Fruit fly (Drosophila melanogaster) whole organism, embryonic: Measurements from ENCODE around the gene CG3036.
A peak's percentile ranks its signal among the peaks of the same experiment; 100 is the strongest.

ENCODE experiments used
- Ada2b ChIP-seq: fragments of 200-800 bp; sonication (Bioruptor generic); IDR thresholded peaks from 2 replicates; pipeline ENCODE4 v1.3.6; 2022; ENCODE audit warnings: missing biosample characterization, missing genetic modification characterization
- Atf-2 ChIP-seq: fragments of 200-800 bp; sonication (Bioruptor generic); optimal IDR thresholded peaks from 2 replicates; lab custom pipeline; 2016; ENCODE audit warnings: missing biosample characterization, missing genetic modification characterization
- Atf6 ChIP-seq: fragments of 200-800 bp; sonication (Bioruptor generic); IDR thresholded peaks from 2 replicates; pipeline ENCODE4 v1.3.6; 2022; ENCODE audit warnings: missing biosample characterization, missing genetic modification characterization
- BtbVII ChIP-seq: fragments of 200-800 bp; sonication (Bioruptor generic); optimal IDR thresholded peaks from 3 replicates; lab custom pipeline; 2017; ENCODE audit warnings: missing biosample characterization, mild to moderate bottlenecking, missing genetic modification characterization
- CG10979 ChIP-seq: fragments of 200-800 bp; sonication (Bioruptor generic); optimal IDR thresholded peaks from 2 replicates; lab custom pipeline; 2018; ENCODE audit warnings: missing biosample characterization, mild to moderate bottlenecking, missing genetic modification characterization, moderate library complexity
- CG11093 ChIP-seq: fragments of 200-800 bp; sonication (Bioruptor generic); IDR thresholded peaks from 3 replicates; pipeline ENCODE4 v1.3.6; 2022; ENCODE audit warnings: missing biosample characterization, missing genetic modification characterization
- CG15601 ChIP-seq: fragments of 200-800 bp; sonication (Bioruptor generic); optimal IDR thresholded peaks from 3 replicates; lab custom pipeline; 2019; ENCODE audit warnings: missing biosample characterization, mild to moderate bottlenecking, missing genetic modification characterization, moderate library complexity
- CG15696 ChIP-seq: fragments of 200-800 bp; sonication (Bioruptor generic); optimal IDR thresholded peaks from 2 replicates; lab custom pipeline; 2019; ENCODE audit warnings: missing biosample characterization, mild to moderate bottlenecking, missing genetic modification characterization, moderate library complexity
- CG1603 ChIP-seq: fragments of 200-800 bp; sonication (Bioruptor generic); optimal IDR thresholded peaks from 2 replicates; lab custom pipeline; 2019; ENCODE audit warnings: missing biosample characterization, mild to moderate bottlenecking, missing genetic modification characterization, moderate library complexity
- CG16779 ChIP-seq: fragments of 200-800 bp; sonication (Bioruptor generic); IDR thresholded peaks from 2 replicates; pipeline ENCODE4 v1.3.6; 2022; ENCODE audit warnings: missing biosample characterization, missing genetic modification characterization
- CG17802 ChIP-seq: fragments of 200-800 bp; sonication (Bioruptor generic); optimal IDR thresholded peaks from 2 replicates; lab custom pipeline; 2018; ENCODE audit warnings: missing biosample characterization, mild to moderate bottlenecking, missing genetic modification characterization, moderate library complexity
- CG2712 ChIP-seq: fragments of 200-800 bp; optimal IDR thresholded peaks from 3 replicates; lab custom pipeline; 2019; ENCODE audit warnings: missing biosample characterization, mild to moderate bottlenecking, missing genetic modification characterization, moderate library complexity
- CG4328 ChIP-seq: fragments of 200-800 bp; sonication (Bioruptor generic); optimal IDR thresholded peaks from 3 replicates; lab custom pipeline; 2017; ENCODE audit warnings: missing biosample characterization, missing genetic modification reagents, missing genetic modification characterization
- CG4854 ChIP-seq: fragments of 200-800 bp; sonication (Bioruptor generic); optimal IDR thresholded peaks from 2 replicates; lab custom pipeline; 2016; ENCODE audit warnings: missing biosample characterization, missing genetic modification characterization, inconsistent platforms
- CG6654 ChIP-seq: fragments of 200-800 bp; sonication (Bioruptor generic); optimal IDR thresholded peaks from 2 replicates; lab custom pipeline; 2017; ENCODE audit warnings: missing biosample characterization, mild to moderate bottlenecking, missing genetic modification characterization
- CG6813 ChIP-seq: fragments of 200-800 bp; sonication (Bioruptor generic); optimal IDR thresholded peaks from 2 replicates; lab custom pipeline; 2017; ENCODE audit warnings: missing biosample characterization, missing genetic modification characterization, mild to moderate bottlenecking, moderate library complexity, missing genetic modification reagents
- CG8290 ChIP-seq, 3 experiments: fragments of 200-800 bp; sonication (Bioruptor generic); optimal IDR thresholded peaks; 2 replicates each; lab custom pipeline; 2016 to 2019; ENCODE audit warnings: missing biosample characterization in 3 of 3, missing genetic modification characterization in 3 of 3, mild to moderate bottlenecking in 2 of 3, moderate library complexity in 1 of 3
- CHES-1-like ChIP-seq: fragments of 200-800 bp; sonication (Bioruptor generic); optimal IDR thresholded peaks from 2 replicates; lab custom pipeline; 2016; ENCODE audit warnings: missing biosample characterization, missing genetic modification characterization
- D19B ChIP-seq: fragments of 200-800 bp; sonication (Bioruptor generic); optimal IDR thresholded peaks from 2 replicates; lab custom pipeline; 2017; ENCODE audit warnings: missing biosample characterization, mild to moderate bottlenecking, missing genetic modification characterization
- Dek ChIP-seq: fragments of 200-800 bp; sonication (Bioruptor generic); optimal IDR thresholded peaks from 3 replicates; lab custom pipeline; 2019; ENCODE audit warnings: missing biosample characterization, mild to moderate bottlenecking, missing genetic modification characterization, moderate library complexity
- Dp ChIP-seq: fragments of 200-800 bp; sonication (Bioruptor generic); optimal IDR thresholded peaks from 2 replicates; lab custom pipeline; 2018; ENCODE audit warnings: missing biosample characterization, mild to moderate bottlenecking, missing genetic modification characterization, moderate library complexity
- E2f2 ChIP-seq: fragments of 200-800 bp; sonication (Bioruptor generic); IDR thresholded peaks from 2 replicates; pipeline ENCODE4 v1.3.6; 2022; ENCODE audit warnings: missing biosample characterization, missing genetic modification characterization
- Ets97D ChIP-seq: fragments of 200-800 bp; sonication (Bioruptor generic); optimal IDR thresholded peaks from 3 replicates; lab custom pipeline; 2016; ENCODE audit warnings: missing biosample characterization, missing genetic modification characterization
- Mad ChIP-seq: fragments of 200-800 bp; sonication (Bioruptor generic); optimal IDR thresholded peaks from 2 replicates; lab custom pipeline; 2016; ENCODE audit warnings: missing biosample characterization, missing genetic modification characterization
- NfI ChIP-seq: fragments of 200-800 bp; sonication (Bioruptor generic); optimal IDR thresholded peaks from 3 replicates; lab custom pipeline; 2018; ENCODE audit warnings: missing biosample characterization, mild to moderate bottlenecking, missing genetic modification characterization, moderate library complexity
- Oli ChIP-seq: fragments of 200-800 bp; sonication (Bioruptor generic); optimal IDR thresholded peaks from 2 replicates; lab custom pipeline; 2018; ENCODE audit warnings: missing biosample characterization, mild to moderate bottlenecking, missing genetic modification characterization, moderate library complexity
- Pdp1 ChIP-seq, 2 experiments: fragments of 200-800 bp; sonication (Bioruptor generic); optimal IDR thresholded peaks; 3 replicates each; lab custom pipeline; 2016; ENCODE audit warnings: missing biosample characterization in 2 of 2, missing genetic modification characterization in 2 of 2, mild to moderate bottlenecking in 1 of 2, moderate library complexity in 1 of 2
- Poxn ChIP-seq: fragments of 200-800 bp; sonication (Bioruptor generic); IDR thresholded peaks from 2 replicates; pipeline ENCODE4 v1.3.6; 2022; ENCODE audit warnings: missing biosample characterization, missing genetic modification characterization
- Six4 ChIP-seq: fragments of 200-800 bp; sonication (Bioruptor generic); optimal IDR thresholded peaks from 2 replicates; lab custom pipeline; 2016; ENCODE audit warnings: missing biosample characterization, missing genetic modification characterization
- Sox100B ChIP-seq: fragments of 200-800 bp; sonication (Bioruptor generic); optimal IDR thresholded peaks from 3 replicates; lab custom pipeline; 2018; ENCODE audit warnings: missing biosample characterization, mild to moderate bottlenecking, missing genetic modification characterization
- Sox102F ChIP-seq: fragments of 200-800 bp; sonication (Bioruptor generic); optimal IDR thresholded peaks from 2 replicates; lab custom pipeline; 2018; ENCODE audit warnings: missing biosample characterization, mild to moderate bottlenecking, missing genetic modification characterization, moderate library complexity
- Trl ChIP-seq, 3 experiments: fragments of >200 bp in 2 of 3; fragments of 200-800 bp in 1 of 3; sonication (Bioruptor generic) in 1 of 3; optimal IDR thresholded peaks; 2 replicates in 1 of 3; 3 replicates in 2 of 3; lab custom pipeline; 2016 to 2017; ENCODE audit warnings: missing biosample characterization in 1 of 3, missing genetic modification characterization in 1 of 3
- Vsx1 ChIP-seq: fragments of 200-800 bp; sonication (Bioruptor generic); optimal IDR thresholded peaks from 2 replicates; lab custom pipeline; 2017; ENCODE audit warnings: missing biosample characterization, mild to moderate bottlenecking, missing genetic modification characterization, missing genetic modification reagents
- ase ChIP-seq: fragments of 200-800 bp; sonication (Bioruptor generic); IDR thresholded peaks from 3 replicates; pipeline ENCODE4 v1.3.6; 2022; ENCODE audit warnings: missing biosample characterization, missing genetic modification characterization
- cato ChIP-seq: fragments of 200-800 bp; sonication (Bioruptor generic); optimal IDR thresholded peaks from 2 replicates; lab custom pipeline; 2016; ENCODE audit warnings: missing biosample characterization, missing genetic modification characterization, borderline replicate concordance
- dati ChIP-seq: fragments of 200-800 bp; sonication (Bioruptor generic); IDR thresholded peaks from 2 replicates; pipeline ENCODE4 v1.3.6; 2022; ENCODE audit warnings: missing biosample characterization, missing genetic modification characterization
- disco-r ChIP-seq: fragments of 200-800 bp; sonication (Bioruptor generic); optimal IDR thresholded peaks from 2 replicates; lab custom pipeline; 2016; ENCODE audit warnings: missing biosample characterization, missing genetic modification characterization
- ems ChIP-seq: fragments of 200-800 bp; sonication (Bioruptor generic); optimal IDR thresholded peaks from 3 replicates; lab custom pipeline; 2016; ENCODE audit warnings: missing biosample characterization, missing genetic modification characterization
- ewg ChIP-seq: fragments of 200-800 bp; sonication (Bioruptor generic); optimal IDR thresholded peaks from 3 replicates; lab custom pipeline; 2017; ENCODE audit warnings: mild to moderate bottlenecking, missing biosample characterization, missing genetic modification reagents, missing genetic modification characterization
- exex ChIP-seq: fragments of 200-800 bp; sonication (Bioruptor generic); optimal IDR thresholded peaks from 4 replicates; lab custom pipeline; 2018; ENCODE audit warnings: missing biosample characterization, mild to moderate bottlenecking, missing genetic modification characterization, moderate library complexity
- ftz-f1 ChIP-seq: fragments of 200-800 bp; sonication (Bioruptor generic); optimal IDR thresholded peaks from 2 replicates; lab custom pipeline; 2016; ENCODE audit warnings: missing biosample characterization, missing genetic modification characterization
- hth ChIP-seq: fragments of >200 bp; optimal IDR thresholded peaks from 2 replicates; lab custom pipeline; 2017; ENCODE audit warnings: inconsistent platforms
- kah ChIP-seq: fragments of 200-800 bp; sonication (Bioruptor generic); optimal IDR thresholded peaks from 2 replicates; lab custom pipeline; 2018; ENCODE audit warnings: missing biosample characterization, mild to moderate bottlenecking, missing genetic modification characterization
- mld ChIP-seq: fragments of 200-800 bp; sonication (Bioruptor generic); IDR thresholded peaks from 3 replicates; pipeline ENCODE4 v1.3.6; 2022; ENCODE audit warnings: missing biosample characterization, missing genetic modification characterization; ENCODE audit not compliant: partially characterized antibody
- pum ChIP-seq: fragments of 200-800 bp; sonication (Bioruptor generic); optimal IDR thresholded peaks from 2 replicates; lab custom pipeline; 2016; ENCODE audit warnings: missing biosample characterization, missing genetic modification characterization
- sc ChIP-seq, 3 experiments: fragments of >200 bp in 2 of 3; fragments of 200-800 bp in 1 of 3; sonication (Bioruptor generic) in 1 of 3; optimal IDR thresholded peaks; 2 replicates in 2 of 3; 3 replicates in 1 of 3; lab custom pipeline; 2017; ENCODE audit warnings: mild to moderate bottlenecking in 1 of 3, missing biosample characterization in 1 of 3, missing genetic modification characterization in 1 of 3, missing genetic modification reagents in 1 of 3
- sens-2 ChIP-seq: fragments of 200-800 bp; sonication (Bioruptor generic); IDR thresholded peaks from 2 replicates; pipeline ENCODE4 v1.3.6; 2022; ENCODE audit warnings: missing biosample characterization, missing genetic modification characterization
- unpg ChIP-seq: fragments of 200-800 bp; sonication (Bioruptor generic); optimal IDR thresholded peaks from 3 replicates; lab custom pipeline; 2018; ENCODE audit warnings: missing biosample characterization, mild to moderate bottlenecking, missing genetic modification characterization, moderate library complexity
- vfl ChIP-seq: fragments of 200-800 bp; sonication (Bioruptor generic); optimal IDR thresholded peaks from 2 replicates; lab custom pipeline; 2016; ENCODE audit warnings: missing biosample characterization, missing genetic modification characterization

Gene CG3036

DNA sequence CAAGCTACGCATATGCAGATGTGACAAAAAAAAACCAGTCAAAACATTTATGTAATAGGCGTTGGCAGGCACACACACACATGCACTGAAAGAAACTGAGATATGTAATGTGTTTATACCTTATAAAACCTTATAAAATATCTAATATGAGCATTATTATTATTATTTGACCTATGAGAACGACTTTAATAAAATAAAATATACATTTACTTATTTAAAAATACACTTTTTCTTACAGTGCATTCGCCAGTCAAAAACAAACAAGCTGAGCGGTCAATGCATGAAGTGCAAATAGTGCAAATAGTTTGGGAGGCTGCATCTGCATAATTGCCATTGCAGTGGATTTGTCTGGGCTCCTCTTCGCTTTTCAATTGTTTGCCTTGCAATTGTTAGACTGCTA, 16.1 kb downstream of the CG3036 start (continued):
- TF ChIP-seq dati (GFP tag; lab: Robert Waterston, UW) (no peak), sens-2 (GFP tag; lab: Robert Waterston, UW) (peak; percentile 68; the same call in 1 of the 2 replicates), D19B (GFP tag; lab: Kevin White, UChicago) (no peak), Poxn (GFP tag; lab: Robert Waterston, UW) (no peak), CG10979 (tag; lab: Kevin White, UChicago) (peak; percentile 63), NfI (GFP tag; lab: Kevin White, UChicago) (peak; percentile 28), ems (GFP tag; lab: Kevin White, UChicago) (no peak), CHES-1-like (GFP tag; lab: Kevin White, UChicago) (no peak), ase (peak; percentile 75; the same call in 2 of the 3 replicates), Sox102F (GFP tag; lab: Kevin White, UChicago) (peak; percentile 93), CG6654 (no peak), Six4 (GFP tag; lab: Kevin White, UChicago) (peak; percentile 50), kah (GFP tag; lab: Kevin White, UChicago) (peak; percentile 70), E2f2 (GFP tag; lab: Robert Waterston, UW) (peak; percentile 57; the same call in 1 of the 2 replicates), ewg (peak; percentile 64), CG6813 (GFP tag; lab: Kevin White, UChicago) (peak; percentile 47), CG4328 (GFP tag; lab: Kevin White, UChicago) (peak; percentile 63), mld (GFP tag; lab: Robert Waterston, UW) (no peak), CG2712 (tag; lab: Kevin White, UChicago) (peak; percentile 78), hth (no peak), Ets97D (GFP tag; lab: Kevin White, UChicago) (no peak), Vsx1 (peak; percentile 19), CG16779 (GFP tag; lab: Robert Waterston, UW) (no peak), CG11093 (0 out of 3 replicates have a peak, but pooled peaks have one; percentile 17), Mad (peak; percentile 28), pum (GFP tag; lab: Kevin White, UChicago) (peak; percentile 41), Dp (GFP tag; lab: Kevin White, UChicago) (no peak), Pdp1 (GFP tag; optimal IDR thresholded peaks at IDR 0.05; lab: Kevin White, UChicago) (peak; percentile 30 to 70), Trl (optimal IDR thresholded peaks at IDR 0.05; lab: Kevin White, UChicago) (no peak), Trl (GFP tag; optimal IDR thresholded peaks at IDR 0.05; lab: Kevin White, UChicago) (no peak), BtbVII (GFP tag; lab: Kevin White, UChicago) (peak; percentile 44), CG4854 (GFP tag; lab: Kevin White, UChicago) (peak; percentile 40), unpg (GFP tag; lab: Kevin White, UChicago) (peak; percentile 82), cato (GFP tag; lab: Kevin White, UChicago) (peak; percentile 35), Atf6 (peak; percentile 57; the same call in 1 of the 2 replicates), Ada2b (GFP tag; lab: Robert Waterston, UW) (peak; percentile 83), Atf-2 (no peak), disco-r (GFP tag; lab: Kevin White, UChicago) (no peak), sc (optimal IDR thresholded peaks at IDR 0.05; lab: Kevin White, UChicago) (no peak), sc (GFP tag; optimal IDR thresholded peaks at IDR 0.05; lab: Kevin White, UChicago) (peak; percentile 48), CG15601 (tag; lab: Kevin White, UChicago) (peak; percentile 50), exex (peak; percentile 16), vfl (GFP tag; lab: Kevin White, UChicago) (no peak), Dek (tag; lab: Kevin White, UChicago) (peak; percentile 55), CG1603 (tag; lab: Kevin White, UChicago) (peak; percentile 21), CG8290 (GFP tag; optimal IDR thresholded peaks at IDR 0.05; lab: Kevin White, UChicago) (peak; percentile 11), CG8290 (tag; optimal IDR thresholded peaks at IDR 0.05; lab: Kevin White, UChicago) (no peak), CG17802 (no peak), ftz-f1 (GFP tag; lab: Kevin White, UChicago) (no peak), Oli (tag; lab: Kevin White, UChicago) (peak; percentile 86), Sox100B (GFP tag; lab: Kevin White, UChicago) (peak; percentile 87), CG15696 (tag; lab: Kevin White, UChicago) (peak; percentile 8)
